Worm (Caenorhabditis elegans): Measurements from ENCODE around the gene F14H8.5.

- TF ChIP-seq pha-4 (tag; optimal IDR thresholded peaks at IDR 0.05) (no peak), nhr-76 (tag; optimal IDR thresholded peaks at IDR 0.05) (no peak), ztf-11 (tag; optimal IDR thresholded peaks at IDR 0.05) (no peak), lsy-2 (tag; optimal IDR thresholded peaks at IDR 0.05) (peak; percentile 82), elt-3 (tag; optimal IDR thresholded peaks at IDR 0.05) (no peak), nhr-28 (tag; optimal IDR thresholded peaks at IDR 0.05) (no peak), snpc-4 (tag; optimal IDR thresholded peaks at IDR 0.05) (no peak), blmp-1 (tag; optimal IDR thresholded peaks at IDR 0.05) (no peak), ces-1 (GFP tag; optimal IDR thresholded peaks at IDR 0.05) (peak; percentile 87), nhr-2 (tag; optimal IDR thresholded peaks at IDR 0.05) (no peak)
These were observed 48.7 kb downstream of the F14H8.5 start for ce11 chrV:15069435-15069985.
